Worm (Caenorhabditis elegans) whole organism, L2 larva: Measurements from ENCODE around the gene C01G10.9.

Source experiments
- C34F6.9 ChIP-seq: fragments of 150-350 bp; optimal IDR thresholded peaks from 2 replicates; lab custom pipeline; 2014; ENCODE audit warnings: missing biosample characterization, missing genetic modification characterization
- F13H6.1 ChIP-seq: sonication (generic microtip); optimal IDR thresholded peaks from 2 replicates; lab custom pipeline; 2016; ENCODE audit warnings: missing genetic modification characterization, missing compliant biosample characterization
- R02D3.7 ChIP-seq: fragments of 150-350 bp; optimal IDR thresholded peaks from 2 replicates; lab custom pipeline; 2014; ENCODE audit warnings: missing biosample characterization, missing genetic modification characterization
- aly-2 ChIP-seq: fragments of 150-350 bp; optimal IDR thresholded peaks from 2 replicates; lab custom pipeline; 2014; ENCODE audit warnings: missing biosample characterization, missing genetic modification characterization
- ama-1 ChIP-seq: fragments of 150-350 bp; optimal IDR thresholded peaks from 2 replicates; lab custom pipeline; 2018; ENCODE audit warnings: inconsistent platforms
- blmp-1 ChIP-seq: sonication (generic microtip); optimal IDR thresholded peaks from 2 replicates; lab custom pipeline; 2017; ENCODE audit warnings: missing genetic modification characterization, mild to moderate bottlenecking, missing compliant biosample characterization, antibody characterized with exemption, moderate library complexity; ENCODE audit not compliant: insufficient read depth
- ceh-82 ChIP-seq: fragments of 150-350 bp; optimal IDR thresholded peaks from 2 replicates; lab custom pipeline; 2014; ENCODE audit warnings: missing biosample characterization, missing genetic modification characterization
- dmd-4 ChIP-seq: sonication (generic microtip); optimal IDR thresholded peaks from 2 replicates; lab custom pipeline; 2017; ENCODE audit warnings: missing biosample characterization, missing genetic modification characterization
- egl-27 ChIP-seq: sonication (generic microtip); optimal IDR thresholded peaks from 3 replicates; lab custom pipeline; 2017; ENCODE audit warnings: missing biosample characterization, missing genetic modification reagents, missing genetic modification characterization
- elt-1 ChIP-seq: fragments of 150-350 bp; optimal IDR thresholded peaks from 2 replicates; lab custom pipeline; 2014; ENCODE audit warnings: missing biosample characterization, missing genetic modification characterization
- elt-3 ChIP-seq: sonication (generic microtip); optimal IDR thresholded peaks from 2 replicates; lab custom pipeline; 2017; ENCODE audit warnings: missing biosample characterization, missing genetic modification characterization
- gmeb-1 ChIP-seq: fragments of 150-350 bp; optimal IDR thresholded peaks from 2 replicates; lab custom pipeline; 2014; ENCODE audit warnings: missing biosample characterization, missing genetic modification characterization
- lin-11 ChIP-seq: fragments of 150-350 bp; sonication (generic microtip); optimal IDR thresholded peaks from 2 replicates; lab custom pipeline; 2014; ENCODE audit warnings: missing biosample characterization, missing genetic modification characterization, inconsistent platforms, mixed read lengths
- lin-13 ChIP-seq: fragments of 150-350 bp; optimal IDR thresholded peaks from 2 replicates; lab custom pipeline; 2014; ENCODE audit warnings: missing biosample characterization, missing genetic modification reagents, missing genetic modification characterization
- lin-39 ChIP-seq: fragments of 150-350 bp; optimal IDR thresholded peaks from 2 replicates; lab custom pipeline; 2014; ENCODE audit warnings: missing biosample characterization, missing genetic modification reagents, missing genetic modification characterization
- mbf-1 ChIP-seq: sonication (generic microtip); optimal IDR thresholded peaks from 2 replicates; lab custom pipeline; 2017; ENCODE audit warnings: missing biosample characterization, missing genetic modification characterization
- mdl-1 ChIP-seq, 2 experiments: fragments of 150-350 bp in 1 of 2; sonication (generic microtip) in 1 of 2; optimal IDR thresholded peaks; 2 replicates each; lab custom pipeline; 2017; ENCODE audit warnings: missing biosample characterization in 2 of 2, missing genetic modification characterization in 2 of 2
- nhr-10 ChIP-seq: sonication (generic microtip); optimal IDR thresholded peaks from 2 replicates; lab custom pipeline; 2017; ENCODE audit warnings: missing biosample characterization, missing genetic modification characterization
- nhr-11 ChIP-seq: fragments of 150-350 bp; optimal IDR thresholded peaks from 2 replicates; lab custom pipeline; 2014; ENCODE audit warnings: missing biosample characterization, missing genetic modification characterization
- nhr-12 ChIP-seq: fragments of 150-350 bp; optimal IDR thresholded peaks from 2 replicates; lab custom pipeline; 2014; ENCODE audit warnings: missing biosample characterization, missing genetic modification characterization
- nhr-129 ChIP-seq: fragments of 150-350 bp; optimal IDR thresholded peaks from 2 replicates; lab custom pipeline; 2014; ENCODE audit warnings: missing biosample characterization, missing genetic modification characterization
- nhr-21 ChIP-seq: fragments of 150-350 bp; optimal IDR thresholded peaks from 2 replicates; lab custom pipeline; 2014; ENCODE audit warnings: missing biosample characterization, missing genetic modification characterization
- nhr-237 ChIP-seq: fragments of 150-350 bp; optimal IDR thresholded peaks from 2 replicates; lab custom pipeline; 2014; ENCODE audit warnings: missing biosample characterization, missing genetic modification characterization
- nhr-6 ChIP-seq: fragments of 150-350 bp; optimal IDR thresholded peaks from 2 replicates; lab custom pipeline; 2014; ENCODE audit warnings: missing biosample characterization, missing genetic modification characterization
- sem-4 ChIP-seq: fragments of 150-350 bp; optimal IDR thresholded peaks from 2 replicates; lab custom pipeline; 2014; ENCODE audit warnings: missing biosample characterization, missing genetic modification reagents, missing genetic modification characterization
- skn-1 ChIP-seq: sonication (generic microtip); optimal IDR thresholded peaks from 2 replicates; lab custom pipeline; 2017; ENCODE audit warnings: missing biosample characterization, missing genetic modification characterization
- sma-9 ChIP-seq, 2 experiments: fragments of 150-350 bp in 1 of 2; sonication (generic microtip) in 1 of 2; optimal IDR thresholded peaks; 2 replicates each; lab custom pipeline; 2014 to 2016; ENCODE audit warnings: missing genetic modification characterization in 2 of 2, mild to moderate bottlenecking in 1 of 2, missing biosample characterization in 1 of 2, missing compliant biosample characterization in 1 of 2, missing genetic modification reagents in 1 of 2, moderate library complexity in 1 of 2
- snpc-4 ChIP-seq: fragments of 150-350 bp; optimal IDR thresholded peaks from 2 replicates; lab custom pipeline; 2014; ENCODE audit warnings: missing biosample characterization, missing genetic modification characterization
- unc-55 ChIP-seq: fragments of 150-350 bp; sonication (generic microtip); optimal IDR thresholded peaks from 3 replicates; lab custom pipeline; 2014; ENCODE audit warnings: missing biosample characterization, missing genetic modification reagents, missing genetic modification characterization
- unc-62 ChIP-seq: fragments of 150-350 bp; optimal IDR thresholded peaks from 2 replicates; lab custom pipeline; 2014; ENCODE audit warnings: missing biosample characterization, missing genetic modification reagents, missing genetic modification characterization
- zag-1 ChIP-seq: fragments of 150-350 bp; optimal IDR thresholded peaks from 2 replicates; lab custom pipeline; 2014; ENCODE audit warnings: missing biosample characterization, missing genetic modification characterization
- ztf-1 ChIP-seq: fragments of 200-800 bp; sonication (Bioruptor generic); conservative IDR thresholded peaks from 2 replicates; pipeline ENCODE4 v1.3.6; 2022; ENCODE audit warnings: missing genetic modification characterization, missing compliant biosample characterization
- ztf-4 ChIP-seq: fragments of 150-350 bp; optimal IDR thresholded peaks from 2 replicates; lab custom pipeline; 2014; ENCODE audit warnings: missing biosample characterization, missing genetic modification characterization

Gene C01G10.9

ce11 chrV:15056346-15056839 lies 25.9 kb upstream of the C01G10.9 start:
- TF ChIP-seq sma-9 (GFP tag; optimal IDR thresholded peaks at IDR 0.05; lab: Kevin White, UChicago) (no peak), sma-9 (tag; optimal IDR thresholded peaks at IDR 0.05; lab: Kevin White, UChicago) (no peak), unc-55 (no peak), nhr-237 (tag; lab: Kevin White, UChicago) (no peak), zag-1 (tag; lab: Kevin White, UChicago) (no peak), dmd-4 (no peak), lin-11 (tag; lab: Kevin White, UChicago) (no peak), elt-1 (tag; lab: Kevin White, UChicago) (no peak), nhr-10 (tag; lab: Kevin White, UChicago) (no peak), ama-1 (lab: Kevin White, UChicago) (no peak), nhr-6 (tag; lab: Kevin White, UChicago) (no peak), mbf-1 (tag; lab: Kevin White, UChicago) (no peak), elt-3 (tag; lab: Kevin White, UChicago) (no peak), snpc-4 (tag; lab: Kevin White, UChicago) (no peak), gmeb-1 (tag; lab: Kevin White, UChicago) (no peak), lin-13 (GFP tag; lab: Kevin White, UChicago) (no peak), mdl-1 (tag; optimal IDR thresholded peaks at IDR 0.05; lab: Kevin White, UChicago) (no peak)

- TF ChIP-seq skn-1 (tag; lab: Kevin White, UChicago) (no peak), F13H6.1 (tag; lab: Kevin White, UChicago) (no peak), lin-39 (no peak), sem-4 (tag; lab: Kevin White, UChicago) (no peak), zag-1 (tag; lab: Kevin White, UChicago) (no peak), mdl-1 (tag; optimal IDR thresholded peaks at IDR 0.05; lab: Kevin White, UChicago) (no peak), unc-62 (GFP tag; lab: Kevin White, UChicago) (no peak), aly-2 (no peak), blmp-1 (tag; lab: Kevin White, UChicago) (no peak), ztf-1 (GFP tag; lab: Robert Waterston, UW) (no peak), lin-11 (tag; lab: Kevin White, UChicago) (no peak), ztf-4 (tag; lab: Kevin White, UChicago) (no peak), ceh-82 (tag; lab: Kevin White, UChicago) (no peak), elt-1 (tag; lab: Kevin White, UChicago) (no peak), R02D3.7 (tag; lab: Kevin White, UChicago) (no peak), snpc-4 (tag; lab: Kevin White, UChicago) (no peak), nhr-12 (tag; lab: Kevin White, UChicago) (no peak), nhr-10 (tag; lab: Kevin White, UChicago) (no peak)
- TF ChIP-seq, all 48 proteins: peak for 0
These were observed 24.6 kb upstream of the C01G10.9 start for ce11 chrV:15057724-15058123.

ce11 chrV:15058423-15058822 lies 23.9 kb upstream of the C01G10.9 start:
- TF ChIP-seq nhr-12 (tag; lab: Kevin White, UChicago): no peak

ce11 chrV:15058965-15059364 lies 23.4 kb upstream of the C01G10.9 start:
- TF ChIP-seq nhr-129 (no peak), sem-4 (tag; lab: Kevin White, UChicago) (no peak), ama-1 (lab: Kevin White, UChicago) (no peak), egl-27 (no peak), elt-1 (tag; lab: Kevin White, UChicago) (no peak), mdl-1 (tag; optimal IDR thresholded peaks at IDR 0.05; lab: Kevin White, UChicago) (no peak), nhr-21 (no peak), blmp-1 (tag; lab: Kevin White, UChicago) (no peak), nhr-11 (tag; lab: Kevin White, UChicago) (no peak)

- TF ChIP-seq nhr-237 (tag; lab: Kevin White, UChicago): no peak
- peak; percentile 39 for TF ChIP-seq C34F6.9 (tag; lab: Kevin White, UChicago)
- peak; percentile 36 for TF ChIP-seq nhr-129
- TF ChIP-seq elt-1 (tag; lab: Kevin White, UChicago): no peak
- TF ChIP-seq gmeb-1 (tag; lab: Kevin White, UChicago): peak; percentile 75
These were observed 22.8 kb upstream of the C01G10.9 start, which contains the start of the genes mcm-3 and C25D7.15 for ce11 chrV:15059534-15059933. mcm-3 (minus strand) TSS chrV:15059599. C25D7.15 (plus strand) TSS chrV:15059808.
